Worm (Caenorhabditis elegans) whole organism, L4/young adult: ENCODE results near the gene pas-2.

Source experiments
- dao-5 ChIP-seq: sonication (generic microtip); optimal IDR thresholded peaks from 2 replicates; lab custom pipeline; 2016; ENCODE audit warnings: missing genotype, missing genetic modification characterization, moderate library complexity, missing compliant biosample characterization
- him-1 ChIP-seq: sonication (generic microtip); optimal IDR thresholded peaks from 2 replicates; lab custom pipeline; 2016; ENCODE audit warnings: missing genotype, missing genetic modification reagents, missing genetic modification characterization, missing compliant biosample characterization

ce11 chrV:10771390-10771789, 1.2 kb downstream of the pas-2 start, which contains the start of gene D1054.3:
- TF ChIP-seq him-1 (no peak), dao-5 (tag; lab: Kevin White, UChicago) (no peak)
